Fruit fly (Drosophila melanogaster) whole organism, adult: ENCODE measurements around the gene Ubr3.

Experiments
- CG11617 ChIP-seq: fragments of 200-800 bp; sonication (Bioruptor generic); optimal IDR thresholded peaks from 2 replicates; lab custom pipeline; 2017; ENCODE audit warnings: mild to moderate bottlenecking, missing biosample characterization, missing genetic modification reagents, missing genetic modification characterization
- CG12768 ChIP-seq: fragments of 200-800 bp; sonication (Bioruptor generic); optimal IDR thresholded peaks from 2 replicates; lab custom pipeline; 2017; ENCODE audit warnings: missing biosample characterization, missing genetic modification characterization, mild to moderate bottlenecking, moderate library complexity, missing genetic modification reagents
- CG14711 ChIP-seq: fragments of 200-800 bp; sonication (Bioruptor generic); optimal IDR thresholded peaks from 2 replicates; lab custom pipeline; 2018; ENCODE audit warnings: missing biosample characterization, mild to moderate bottlenecking, missing genetic modification characterization, moderate library complexity
- CG1620 ChIP-seq: fragments of 200-800 bp; sonication (Bioruptor generic); optimal IDR thresholded peaks from 2 replicates; lab custom pipeline; 2016; ENCODE audit warnings: missing biosample characterization, missing genetic modification characterization
- CG33017 ChIP-seq: fragments of 200-800 bp; sonication (Bioruptor generic); optimal IDR thresholded peaks from 2 replicates; lab custom pipeline; 2018; ENCODE audit warnings: missing biosample characterization, mild to moderate bottlenecking, missing genetic modification characterization, moderate library complexity
- CG5204 ChIP-seq: fragments of 200-800 bp; sonication (Bioruptor generic); optimal IDR thresholded peaks from 2 replicates; lab custom pipeline; 2016; ENCODE audit warnings: missing biosample characterization, missing genetic modification characterization
- CG7045 ChIP-seq: fragments of 200-800 bp; sonication (Bioruptor generic); optimal IDR thresholded peaks from 2 replicates; lab custom pipeline; 2017; ENCODE audit warnings: missing biosample characterization, mild to moderate bottlenecking, missing genetic modification characterization
- CG7101 ChIP-seq: fragments of 200-800 bp; sonication (Bioruptor generic); optimal IDR thresholded peaks from 2 replicates; lab custom pipeline; 2018; ENCODE audit warnings: missing biosample characterization, mild to moderate bottlenecking, missing genetic modification characterization, moderate library complexity
- Clk ChIP-seq: fragments of 200-800 bp; sonication (Bioruptor generic); optimal IDR thresholded peaks from 2 replicates; lab custom pipeline; 2017; ENCODE audit warnings: missing biosample characterization, missing genetic modification characterization
- Crg-1 ChIP-seq: fragments of 200-800 bp; sonication (Bioruptor generic); optimal IDR thresholded peaks from 2 replicates; lab custom pipeline; 2016; ENCODE audit warnings: missing biosample characterization, missing genetic modification characterization
- Hr96 ChIP-seq: fragments of 200-800 bp; sonication (Bioruptor generic); optimal IDR thresholded peaks from 2 replicates; lab custom pipeline; 2016; ENCODE audit warnings: missing biosample characterization, missing genetic modification characterization
- Mnt ChIP-seq: fragments of 200-800 bp; sonication (Bioruptor generic); optimal IDR thresholded peaks from 2 replicates; lab custom pipeline; 2016; ENCODE audit warnings: missing biosample characterization, mild to moderate bottlenecking, missing genetic modification characterization
- bab1 ChIP-seq: fragments of 200-800 bp; sonication (Bioruptor generic); optimal IDR thresholded peaks from 3 replicates; lab custom pipeline; 2019; ENCODE audit warnings: missing biosample characterization, mild to moderate bottlenecking, missing genetic modification characterization, moderate library complexity
- cic ChIP-seq: fragments of 200-800 bp; sonication (Bioruptor generic); optimal IDR thresholded peaks from 2 replicates; lab custom pipeline; 2017; ENCODE audit warnings: missing biosample characterization, mild to moderate bottlenecking, missing genetic modification characterization, moderate library complexity
- cnc ChIP-seq, 2 experiments: fragments of >200 bp; optimal IDR thresholded peaks; 2 replicates each; lab custom pipeline; 2017
- kay ChIP-seq: fragments of 200-800 bp; sonication (Bioruptor generic); peaks from one replicate; lab custom pipeline; 2016; ENCODE audit warnings: missing biosample characterization, missing genetic modification characterization, borderline replicate concordance
- ovo ChIP-seq: fragments of 200-800 bp; sonication (Bioruptor generic); optimal IDR thresholded peaks from 2 replicates; lab custom pipeline; 2016; ENCODE audit warnings: missing biosample characterization, missing genetic modification characterization
- pad ChIP-seq: fragments of 200-800 bp; sonication (Bioruptor generic); optimal IDR thresholded peaks from 3 replicates; lab custom pipeline; 2017; ENCODE audit warnings: missing biosample characterization, missing genetic modification characterization, mild to moderate bottlenecking, moderate library complexity, missing genetic modification reagents
- tj ChIP-seq: fragments of 200-800 bp; sonication (Bioruptor generic); optimal IDR thresholded peaks from 3 replicates; lab custom pipeline; 2017; ENCODE audit warnings: missing biosample characterization, mild to moderate bottlenecking, missing genetic modification characterization, moderate library complexity
- toe ChIP-seq: fragments of 200-800 bp; sonication (Bioruptor generic); optimal IDR thresholded peaks from 2 replicates; lab custom pipeline; 2016; ENCODE audit warnings: missing biosample characterization, missing genetic modification characterization

Gene Ubr3

DNA sequence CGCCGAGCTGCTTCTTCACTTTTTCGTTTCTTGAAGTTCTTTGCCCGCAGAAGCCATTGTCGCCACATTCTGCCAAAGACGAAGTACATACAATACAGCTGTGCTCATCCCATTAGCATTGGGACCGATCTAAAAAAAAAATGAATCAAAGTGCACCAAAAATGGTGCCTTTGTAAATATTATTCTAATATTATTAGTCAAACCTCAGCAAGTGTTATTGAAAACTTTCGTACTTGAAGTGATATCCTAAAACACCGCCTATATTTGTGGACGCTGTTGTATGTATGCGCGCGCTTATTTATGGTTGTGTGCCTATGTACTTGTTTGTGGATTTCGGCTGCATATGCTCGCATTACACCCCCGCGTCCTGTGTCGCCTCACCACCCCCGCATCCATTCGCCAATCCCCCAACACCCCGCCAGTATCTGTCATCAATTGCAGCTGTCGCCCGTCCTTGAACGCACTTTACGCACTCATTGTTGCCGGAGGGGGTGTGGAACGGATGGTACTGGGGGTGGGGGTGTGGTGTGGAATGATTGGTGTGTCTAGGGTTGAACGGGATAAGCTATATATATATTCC lies 36.8 kb downstream of the Ubr3 start:
- TF ChIP-seq CG7101 (tag; lab: Kevin White, UChicago) (peak; percentile 50), ovo (GFP tag; lab: Kevin White, UChicago) (no peak), Mnt (GFP tag; lab: Kevin White, UChicago) (no peak), kay (GFP tag; lab: Kevin White, UChicago) (no peak), bab1 (GFP tag; lab: Kevin White, UChicago) (peak; percentile 66), cic (no peak), cnc (optimal IDR thresholded peaks at IDR 0.05; lab: Kevin White, UChicago) (no peak), CG7045 (GFP tag; lab: Kevin White, UChicago) (peak; percentile 5), CG14711 (tag; lab: Kevin White, UChicago) (peak; percentile 44), toe (GFP tag; lab: Kevin White, UChicago) (no peak), CG12768 (no peak), CG5204 (GFP tag; lab: Kevin White, UChicago) (peak; percentile 14), Crg-1 (GFP tag; lab: Kevin White, UChicago) (no peak), CG33017 (no peak), pad (GFP tag; lab: Kevin White, UChicago) (no peak), CG11617 (GFP tag; lab: Kevin White, UChicago) (no peak), CG1620 (GFP tag; lab: Kevin White, UChicago) (no peak)

- TF ChIP-seq Hr96 (GFP tag; lab: Kevin White, UChicago) (no peak), bab1 (GFP tag; lab: Kevin White, UChicago) (no peak), CG1620 (GFP tag; lab: Kevin White, UChicago) (no peak), kay (GFP tag; lab: Kevin White, UChicago) (no peak), CG5204 (GFP tag; lab: Kevin White, UChicago) (no peak), toe (GFP tag; lab: Kevin White, UChicago) (no peak), Crg-1 (GFP tag; lab: Kevin White, UChicago) (no peak), CG33017 (no peak)
Measured at dm6 chrX:7973325-7973954, 37.7 kb downstream of the Ubr3 start.

DNA sequence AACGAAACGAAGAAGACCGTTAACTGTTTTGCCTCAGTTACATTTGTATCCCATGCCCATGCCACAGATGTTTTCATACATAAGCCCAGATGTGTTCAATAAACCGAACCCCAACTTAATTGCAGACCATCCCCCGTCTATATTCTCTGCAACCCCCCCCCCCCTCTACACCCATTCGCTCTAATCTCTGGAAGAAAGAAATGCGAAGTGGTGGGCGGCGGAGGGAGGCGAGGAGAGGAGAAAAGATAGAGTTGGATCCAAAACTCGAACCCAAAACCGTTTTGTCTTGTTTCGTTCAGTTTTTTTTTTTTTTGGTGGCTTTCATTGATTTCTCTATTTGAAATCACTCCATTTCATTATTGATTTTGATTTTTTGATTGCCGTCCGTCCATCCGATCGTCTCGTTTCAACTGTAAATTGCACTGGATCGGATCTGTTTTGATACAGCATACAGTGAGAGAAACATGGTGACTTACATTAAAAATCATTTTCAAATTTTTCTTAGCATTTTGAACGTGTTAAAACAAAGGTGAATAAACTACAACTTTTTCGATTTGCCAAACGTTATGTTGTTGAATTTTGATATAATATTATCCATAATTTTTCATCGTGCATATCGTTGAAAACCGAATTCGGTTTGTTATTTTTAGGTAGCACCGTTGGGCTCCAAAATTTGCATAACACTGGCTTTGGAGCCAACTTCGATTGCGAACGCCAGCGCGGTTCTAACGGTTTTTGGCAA lies 40.0 kb downstream of the Ubr3 start:
- no peak for TF ChIP-seq CG1620 (GFP tag; lab: Kevin White, UChicago)
- TF ChIP-seq CG12768 = no peak
- TF ChIP-seq Mnt (GFP tag; lab: Kevin White, UChicago) = no peak
- no peak for TF ChIP-seq ovo (GFP tag; lab: Kevin White, UChicago)
- no peak for TF ChIP-seq Hr96 (GFP tag; lab: Kevin White, UChicago)
- no peak for TF ChIP-seq cic
- no peak for TF ChIP-seq kay (GFP tag; lab: Kevin White, UChicago)
- TF ChIP-seq bab1 (GFP tag; lab: Kevin White, UChicago) = no peak
- TF ChIP-seq Clk (GFP tag; lab: Kevin White, UChicago) = no peak

- TF ChIP-seq bab1 (GFP tag; lab: Kevin White, UChicago) (no peak), Crg-1 (GFP tag; lab: Kevin White, UChicago) (no peak), CG33017 (no peak), Hr96 (GFP tag; lab: Kevin White, UChicago) (no peak), CG7101 (tag; lab: Kevin White, UChicago) (no peak), CG11617 (GFP tag; lab: Kevin White, UChicago) (no peak), pad (GFP tag; lab: Kevin White, UChicago) (no peak)
Measured at dm6 chrX:7976976-7977834, 41.5 kb downstream of the Ubr3 start.

DNA sequence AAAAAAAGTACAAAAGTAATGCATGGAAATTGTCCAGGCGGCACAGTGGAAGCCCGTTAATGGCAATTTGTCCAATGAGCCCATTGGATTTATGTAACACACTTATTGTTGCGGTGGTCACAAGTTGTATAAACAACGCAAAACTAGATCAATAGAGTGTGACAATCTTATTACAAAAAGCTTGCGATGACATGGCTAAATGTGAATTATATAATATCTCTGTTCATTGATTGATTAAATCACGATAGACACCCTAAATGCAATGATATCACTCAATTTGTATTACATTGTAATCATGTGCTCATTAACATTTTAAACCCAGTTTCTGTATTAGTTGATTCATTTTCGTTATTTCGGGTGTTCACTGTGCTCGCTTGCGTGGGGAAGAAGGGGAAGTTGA lies 42.3 kb downstream of the Ubr3 start:
- TF ChIP-seq Clk (GFP tag; lab: Kevin White, UChicago) (no peak), pad (GFP tag; lab: Kevin White, UChicago) (no peak)

DNA sequence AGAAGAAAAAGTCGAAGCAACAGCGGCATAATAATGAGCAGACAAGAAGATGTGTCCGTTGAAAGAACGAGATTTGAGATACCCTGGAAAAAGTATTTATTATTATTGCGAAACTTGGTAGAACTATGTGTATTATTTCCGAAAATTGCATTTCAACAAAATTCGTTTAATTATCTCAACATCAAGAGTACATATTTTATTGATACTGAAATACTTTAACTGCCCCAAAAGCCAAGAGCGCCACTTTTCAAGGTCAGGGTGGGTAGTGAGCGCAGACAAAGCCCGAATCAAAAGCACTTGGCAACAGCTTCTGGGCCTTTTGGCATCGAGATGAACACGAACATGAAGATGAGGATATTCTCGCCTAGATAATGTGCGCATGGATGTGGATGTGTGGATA lies 43.5 kb downstream of the Ubr3 start:
- TF ChIP-seq CG12768 (no peak), kay (GFP tag; lab: Kevin White, UChicago) (no peak), Clk (GFP tag; lab: Kevin White, UChicago) (no peak), CG1620 (GFP tag; lab: Kevin White, UChicago) (no peak), cic (no peak), cnc (optimal IDR thresholded peaks at IDR 0.05; lab: Kevin White, UChicago) (no peak), CG11617 (GFP tag; lab: Kevin White, UChicago) (no peak), bab1 (GFP tag; lab: Kevin White, UChicago) (no peak), Hr96 (GFP tag; lab: Kevin White, UChicago) (no peak), toe (GFP tag; lab: Kevin White, UChicago) (no peak), CG7101 (tag; lab: Kevin White, UChicago) (no peak), CG14711 (tag; lab: Kevin White, UChicago) (no peak), ovo (GFP tag; lab: Kevin White, UChicago) (no peak), tj (no peak)
